ENCODE assay signal across 2 worm cellular contexts in the genomic region with DNA sequence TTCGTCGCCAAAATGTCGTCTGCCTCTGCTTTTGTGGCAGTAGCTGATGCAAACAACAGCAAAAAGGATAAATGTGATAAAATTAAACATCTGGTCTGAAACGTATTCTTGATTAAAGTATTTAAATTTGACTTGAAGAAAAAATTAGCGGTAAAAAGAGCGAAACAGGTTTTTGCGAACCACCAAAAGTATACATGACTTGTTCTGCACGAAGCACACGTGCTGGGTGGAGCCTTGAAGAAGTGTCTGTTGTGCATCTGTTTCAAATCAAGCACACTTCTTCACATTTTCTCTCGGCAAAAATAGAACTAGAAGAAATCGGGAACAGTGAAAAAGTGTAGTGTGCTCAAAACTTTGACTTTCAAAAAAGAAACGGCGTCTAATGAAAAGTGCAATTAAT.
TF ChIP-seq lines count a peak whose summit lies in the region.

A gene (minus strand): TSS at position 101 of the 400 bp plus-strand sequence.

TF ChIP-seq in whole organism, L1 larva, 84 proteins besides CTCF, POLR2A, EP300 and RAD21:
- TF ChIP-seq nhr-47 (tag; optimal IDR thresholded peaks at IDR 0.05; lab: Kevin White, UChicago) = no peak
- no peak for TF ChIP-seq unc-30 (tag; optimal IDR thresholded peaks at IDR 0.05; lab: Kevin White, UChicago)
- peak; percentile 81 for TF ChIP-seq dsc-1 (tag; optimal IDR thresholded peaks at IDR 0.05; lab: Kevin White, UChicago)
- TF ChIP-seq nhr-12 (tag; optimal IDR thresholded peaks at IDR 0.05; lab: Kevin White, UChicago) = no peak
- no peak for TF ChIP-seq unc-62 (GFP tag; optimal IDR thresholded peaks at IDR 0.05; lab: Kevin White, UChicago)
- no peak for TF ChIP-seq zip-4 (GFP tag; optimal IDR thresholded peaks at IDR 0.05; lab: Kevin White, UChicago)
- no peak for TF ChIP-seq hlh-4 (tag; optimal IDR thresholded peaks at IDR 0.05; lab: Kevin White, UChicago)
- no peak for TF ChIP-seq blmp-1 (tag; optimal IDR thresholded peaks at IDR 0.05; lab: Kevin White, UChicago)
- TF ChIP-seq efl-1 (optimal IDR thresholded peaks at IDR 0.05; lab: Kevin White, UChicago) = no peak
- TF ChIP-seq efl-1 (GFP tag; optimal IDR thresholded peaks at IDR 0.05 in 1 of 2; lab: Kevin White, UChicago) = no peak
- peak; percentile 29 for TF ChIP-seq fkh-4 (tag; optimal IDR thresholded peaks at IDR 0.05; lab: Kevin White, UChicago; ENCODE audit: borderline replicate concordance)
- TF ChIP-seq aha-1 (tag; optimal IDR thresholded peaks at IDR 0.05; lab: Kevin White, UChicago) = no peak
- TF ChIP-seq isw-1 (GFP tag; IDR thresholded peaks at IDR 0.05; lab: Robert Waterston, UW) = no peak

TF ChIP-seq in whole organism, young adult, 124 proteins besides CTCF, POLR2A, EP300 and RAD21:
- TF ChIP-seq cebp-2 (GFP tag; IDR thresholded peaks at IDR 0.05; lab: Robert Waterston, UW) (0 out of 2 replicates have a peak, but pooled peaks have one; percentile 21), D2030.7 (GFP tag; IDR thresholded peaks at IDR 0.05; lab: Robert Waterston, UW) (no peak)
